Worm (Caenorhabditis elegans) whole organism, L4 larva: ENCODE data around the gene cey-1.

Source experiments
- D1046.2 ChIP-seq: fragments of 200-800 bp; sonication (Bioruptor generic); IDR thresholded peaks from 2 replicates; pipeline ENCODE4 v1.3.6; 2022; ENCODE audit warnings: missing genetic modification characterization, missing compliant biosample characterization
- F10B5.3 ChIP-seq: sonication (generic microtip); optimal IDR thresholded peaks from 2 replicates; lab custom pipeline; 2016; ENCODE audit warnings: mild to moderate bottlenecking, missing genetic modification characterization, missing compliant biosample characterization
- F37D6.2 ChIP-seq: sonication (generic microtip); optimal IDR thresholded peaks from 2 replicates; lab custom pipeline; 2016; ENCODE audit warnings: mild to moderate bottlenecking, missing genetic modification characterization, missing compliant biosample characterization
- T26A8.4 ChIP-seq: fragments of 200-800 bp; sonication (Bioruptor generic); IDR thresholded peaks from 2 replicates; pipeline ENCODE4 v1.3.6; 2022; ENCODE audit warnings: missing genetic modification characterization, missing compliant biosample characterization
- Y105C5A.15 ChIP-seq: fragments of 200-800 bp; sonication (Bioruptor generic); IDR thresholded peaks from 2 replicates; pipeline ENCODE4 v1.3.6; 2022; ENCODE audit warnings: missing genetic modification characterization, missing compliant biosample characterization
- Y5F2A.4 ChIP-seq: fragments of 200-800 bp; sonication (Bioruptor generic); optimal IDR thresholded peaks from 2 replicates; lab custom pipeline; 2018; ENCODE audit warnings: mild to moderate bottlenecking, missing genetic modification characterization, missing compliant biosample characterization
- Y75B8A.6 ChIP-seq: fragments of 200-800 bp; sonication (Bioruptor generic); IDR thresholded peaks from 2 replicates; pipeline ENCODE4 v1.3.6; 2022; ENCODE audit warnings: missing genetic modification reagents, missing genetic modification characterization, missing compliant biosample characterization
- aha-1 ChIP-seq: fragments of 150-350 bp; peaks from one replicate; lab custom pipeline; 2014; ENCODE audit warnings: missing biosample characterization, missing genetic modification characterization
- ama-1 ChIP-seq: fragments of 150-350 bp; optimal IDR thresholded peaks from 2 replicates; lab custom pipeline; 2014; ENCODE audit warnings: inconsistent platforms, mixed read lengths
- arid-1 ChIP-seq: fragments of 200-800 bp; sonication (Bioruptor generic); conservative IDR thresholded peaks from 2 replicates; pipeline ENCODE4 v1.3.6; 2022; ENCODE audit warnings: missing genetic modification reagents, missing genetic modification characterization, missing compliant biosample characterization
- attf-4 ChIP-seq: sonication (generic microtip); optimal IDR thresholded peaks from 3 replicates; lab custom pipeline; 2017; ENCODE audit warnings: missing biosample characterization, missing genetic modification characterization
- ceh-20 ChIP-seq: fragments of 200-800 bp; sonication (Bioruptor generic); IDR thresholded peaks from 2 replicates; pipeline ENCODE4 v1.3.6; 2022; ENCODE audit warnings: missing genetic modification reagents, missing genetic modification characterization, missing compliant biosample characterization
- ceh-28 ChIP-seq: fragments of 150-350 bp; optimal IDR thresholded peaks from 2 replicates; lab custom pipeline; 2014; ENCODE audit warnings: missing biosample characterization, missing genetic modification reagents, missing genetic modification characterization
- ceh-62 ChIP-seq: sonication (generic microtip); optimal IDR thresholded peaks from 2 replicates; lab custom pipeline; 2017; ENCODE audit warnings: missing biosample characterization, missing genetic modification characterization
- ces-1 ChIP-seq: fragments of 150-350 bp; sonication (generic microtip); optimal IDR thresholded peaks from 4 replicates; lab custom pipeline; 2014; ENCODE audit warnings: missing biosample characterization, missing genetic modification reagents, missing genetic modification characterization
- cey-2 ChIP-seq: sonication (generic microtip); optimal IDR thresholded peaks from 3 replicates; lab custom pipeline; 2017; ENCODE audit warnings: missing genetic modification characterization, mild to moderate bottlenecking, missing compliant biosample characterization, antibody characterized with exemption, borderline replicate concordance; ENCODE audit not compliant: insufficient read depth
- ctbp-1 ChIP-seq: fragments of 200-800 bp; sonication (Bioruptor generic); IDR thresholded peaks from 2 replicates; pipeline ENCODE4 v1.3.6; 2022; ENCODE audit warnings: missing genetic modification reagents, missing genetic modification characterization, missing compliant biosample characterization
- daf-12 ChIP-seq: fragments of 150-350 bp; optimal IDR thresholded peaks from 2 replicates; lab custom pipeline; 2014; ENCODE audit warnings: missing biosample characterization, missing genetic modification reagents, missing genetic modification characterization
- dmd-8 ChIP-seq: fragments of 200-800 bp; sonication (Bioruptor generic); IDR thresholded peaks from 2 replicates; pipeline ENCODE4 v1.3.6; 2022; ENCODE audit warnings: missing genetic modification characterization, missing compliant biosample characterization
- dpl-1 ChIP-seq: fragments of 150-350 bp; optimal IDR thresholded peaks from 2 replicates; lab custom pipeline; 2014; ENCODE audit warnings: missing biosample characterization, missing genetic modification reagents, missing genetic modification characterization
- dve-1 ChIP-seq: sonication (generic microtip); optimal IDR thresholded peaks from 2 replicates; lab custom pipeline; 2017; ENCODE audit warnings: antibody characterized with exemption, mild to moderate bottlenecking, missing genetic modification characterization, missing compliant biosample characterization; ENCODE audit not compliant: insufficient read depth
- egl-27 ChIP-seq: sonication (generic microtip); optimal IDR thresholded peaks from 3 replicates; lab custom pipeline; 2017; ENCODE audit warnings: missing biosample characterization, missing genetic modification reagents, missing genetic modification characterization
- egl-43 ChIP-seq: fragments of 200-800 bp; sonication (Bioruptor generic); IDR thresholded peaks from 2 replicates; pipeline ENCODE4 v1.3.6; 2022; ENCODE audit warnings: missing genetic modification reagents, missing genetic modification characterization, missing compliant biosample characterization
- hlh-11 ChIP-seq: fragments of 200-800 bp; sonication (Bioruptor generic); optimal IDR thresholded peaks from 2 replicates; lab custom pipeline; 2018; ENCODE audit warnings: mild to moderate bottlenecking, missing genetic modification characterization, missing compliant biosample characterization
- hmg-1.1 ChIP-seq: fragments of 200-800 bp; sonication (Bioruptor generic); IDR thresholded peaks from 2 replicates; pipeline ENCODE4 v1.3.6; 2022; ENCODE audit warnings: missing genetic modification reagents, missing genetic modification characterization, missing compliant biosample characterization
- lim-7 ChIP-seq: fragments of 200-800 bp; sonication (Bioruptor generic); IDR thresholded peaks from 2 replicates; pipeline ENCODE4 v1.3.6; 2022; ENCODE audit warnings: missing genetic modification characterization, missing compliant biosample characterization
- lin-1 ChIP-seq: fragments of 200-800 bp; sonication (Bioruptor generic); IDR thresholded peaks from 2 replicates; pipeline ENCODE4 v1.3.6; 2022; ENCODE audit warnings: missing genetic modification reagents, missing genetic modification characterization, missing compliant biosample characterization
- lin-29 ChIP-seq: fragments of 200-800 bp; sonication (Bioruptor generic); IDR thresholded peaks from 2 replicates; pipeline ENCODE4 v1.3.6; 2022; ENCODE audit warnings: missing genetic modification reagents, missing genetic modification characterization, missing compliant biosample characterization
- lin-38 ChIP-seq: fragments of 200-800 bp; sonication (Bioruptor generic); IDR thresholded peaks from 2 replicates; pipeline ENCODE4 v1.3.6; 2022; ENCODE audit warnings: missing genetic modification reagents, missing genetic modification characterization, missing compliant biosample characterization
- madf-5 ChIP-seq, 2 experiments: fragments of 200-800 bp; sonication (Bioruptor generic); IDR thresholded peaks; 2 replicates each; pipeline ENCODE4 v1.3.6; 2022; ENCODE audit warnings: missing compliant biosample characterization in 2 of 2, missing genetic modification characterization in 2 of 2
- mep-1 ChIP-seq: fragments of 150-350 bp; sonication (generic microtip); optimal IDR thresholded peaks from 3 replicates; lab custom pipeline; 2014; ENCODE audit warnings: missing biosample characterization, missing genetic modification characterization
- mes-2 ChIP-seq: sonication (generic microtip); optimal IDR thresholded peaks from 2 replicates; lab custom pipeline; 2016; ENCODE audit warnings: missing genotype, mild to moderate bottlenecking, missing genetic modification characterization, missing compliant biosample characterization; ENCODE audit not compliant: poor library complexity, severe bottlenecking
- mxl-2 ChIP-seq: fragments of 200-800 bp; sonication (Bioruptor generic); conservative IDR thresholded peaks from 2 replicates; pipeline ENCODE4 v1.3.6; 2022; ENCODE audit warnings: missing genetic modification reagents, missing genetic modification characterization, missing compliant biosample characterization
- nhr-237 ChIP-seq: sonication (generic microtip); optimal IDR thresholded peaks from 2 replicates; lab custom pipeline; 2017; ENCODE audit warnings: missing biosample characterization, missing genetic modification characterization
- nhr-28 ChIP-seq: fragments of 150-350 bp; optimal IDR thresholded peaks from 2 replicates; lab custom pipeline; 2014; ENCODE audit warnings: missing biosample characterization, missing genetic modification characterization
- nhr-48 ChIP-seq: sonication (generic microtip); optimal IDR thresholded peaks from 2 replicates; lab custom pipeline; 2016; ENCODE audit warnings: mild to moderate bottlenecking, missing genetic modification characterization, missing compliant biosample characterization
- pha-4 ChIP-seq, 2 experiments: fragments of 150-350 bp in 1 of 2; fragments of 200-800 bp in 1 of 2; sonication (Bioruptor generic) in 1 of 2; IDR thresholded peaks in 1 of 2; optimal IDR thresholded peaks in 1 of 2; 2 replicates each; pipeline versions ENCODE4 v1.3.6 to Lab custom; 2014 to 2022; ENCODE audit warnings: missing genetic modification characterization in 2 of 2, missing genetic modification reagents in 2 of 2, missing biosample characterization in 1 of 2, missing compliant biosample characterization in 1 of 2
- rbr-2 ChIP-seq: sonication (generic microtip); optimal IDR thresholded peaks from 2 replicates; lab custom pipeline; 2016; ENCODE audit warnings: missing genotype, missing genetic modification characterization, missing compliant biosample characterization
- sdz-12 ChIP-seq: fragments of 200-800 bp; sonication (Bioruptor generic); optimal IDR thresholded peaks from 2 replicates; lab custom pipeline; 2018; ENCODE audit warnings: mild to moderate bottlenecking, missing genetic modification characterization, missing compliant biosample characterization
- set-16 ChIP-seq: fragments of 200-800 bp; sonication (Bioruptor generic); IDR thresholded peaks from 2 replicates; pipeline ENCODE4 v1.3.6; 2022; ENCODE audit warnings: missing genetic modification reagents, missing genetic modification characterization, missing compliant biosample characterization
- snpc-1.2 ChIP-seq: fragments of 200-800 bp; sonication (Bioruptor generic); IDR thresholded peaks from 2 replicates; pipeline ENCODE4 v1.3.6; 2022; ENCODE audit warnings: missing genetic modification reagents, missing genetic modification characterization, missing compliant biosample characterization
- spr-1 ChIP-seq: sonication (generic microtip); optimal IDR thresholded peaks from 2 replicates; lab custom pipeline; 2016; ENCODE audit warnings: mild to moderate bottlenecking, missing genetic modification characterization, missing compliant biosample characterization
- tag-97 ChIP-seq: fragments of 200-800 bp; sonication (Bioruptor generic); IDR thresholded peaks from 2 replicates; pipeline ENCODE4 v1.3.6; 2022; ENCODE audit warnings: missing genetic modification characterization, missing compliant biosample characterization
- unc-130 ChIP-seq: sonication (generic microtip); optimal IDR thresholded peaks from 2 replicates; lab custom pipeline; 2016; ENCODE audit warnings: missing genetic modification reagents, missing genetic modification characterization, missing compliant biosample characterization
- vab-7 ChIP-seq: fragments of 200-800 bp; sonication (Bioruptor generic); IDR thresholded peaks from 2 replicates; pipeline ENCODE4 v1.3.6; 2022; ENCODE audit warnings: missing genetic modification reagents, missing genetic modification characterization, missing compliant biosample characterization
- zip-2 ChIP-seq: fragments of 150-350 bp; optimal IDR thresholded peaks from 2 replicates; lab custom pipeline; 2014; ENCODE audit warnings: missing biosample characterization, missing genetic modification characterization
- ztf-11 ChIP-seq: fragments of 150-350 bp; optimal IDR thresholded peaks from 2 replicates; lab custom pipeline; 2014; ENCODE audit warnings: missing biosample characterization, missing genetic modification characterization

cey-1 gene

DNA sequence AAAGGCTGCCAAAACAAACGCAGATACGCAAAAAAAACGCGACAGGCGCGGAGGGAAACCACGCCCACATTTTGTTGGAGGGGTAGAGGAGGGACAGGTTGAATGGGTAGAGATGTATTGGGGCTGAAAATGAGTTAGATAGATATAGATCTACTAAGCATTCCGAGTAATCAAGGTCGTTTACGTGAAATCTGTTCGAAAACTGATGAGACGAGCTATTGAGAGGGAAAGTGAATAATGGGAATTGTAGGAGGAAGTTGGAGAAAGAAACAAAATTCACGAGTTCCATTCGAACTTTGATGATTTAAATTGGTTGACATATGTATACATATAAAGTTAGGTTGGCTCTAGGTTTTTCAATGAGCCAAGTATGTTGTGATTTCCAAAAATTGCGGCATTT, 24.1 kb downstream of the cey-1 start:
- TF ChIP-seq dmd-8 (no peak), ceh-62 (tag; lab: Kevin White, UChicago) (no peak), dve-1 (no peak), ztf-11 (tag; lab: Kevin White, UChicago) (no peak), tag-97 (no peak), sdz-12 (GFP tag; lab: Kevin White, UChicago) (no peak), dpl-1 (GFP tag; lab: Kevin White, UChicago) (no peak), nhr-237 (tag; lab: Kevin White, UChicago) (no peak), nhr-48 (no peak)

DNA sequence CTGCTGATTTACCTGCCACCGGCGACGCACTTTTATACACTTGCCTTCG, 24.3 kb downstream of the cey-1 start, which contains the start of gene ram-2:
ram-2 (minus strand) TSS at position 47 of the 49 bp plus-strand sequence.
- TF ChIP-seq mes-2 (tag; lab: Kevin White, UChicago) (no peak), Y5F2A.4 (GFP tag; lab: Kevin White, UChicago) (no peak), attf-4 (no peak), snpc-1.2 (GFP tag; lab: Robert Waterston, UW) (no peak), rbr-2 (tag; lab: Kevin White, UChicago) (no peak), ces-1 (GFP tag; lab: Kevin White, UChicago) (no peak), Y105C5A.15 (GFP tag; lab: Robert Waterston, UW) (no peak), ceh-62 (tag; lab: Kevin White, UChicago) (no peak)

- TF ChIP-seq sdz-12 (GFP tag; lab: Kevin White, UChicago) (no peak), aha-1 (peak; percentile 95), ces-1 (GFP tag; lab: Kevin White, UChicago) (no peak), lin-29 (GFP tag; lab: Robert Waterston, UW) (0 out of 2 replicates have a peak, but pooled peaks have one; percentile 7), Y75B8A.6 (GFP tag; lab: Robert Waterston, UW) (no peak), rbr-2 (tag; lab: Kevin White, UChicago) (no peak), arid-1 (GFP tag; lab: Robert Waterston, UW) (no peak), ctbp-1 (no peak), ztf-11 (tag; lab: Kevin White, UChicago) (no peak), ama-1 (peak; percentile 9)
Measured at ce11 chrII:11016435-11016834, 24.6 kb downstream of the cey-1 start.

DNA sequence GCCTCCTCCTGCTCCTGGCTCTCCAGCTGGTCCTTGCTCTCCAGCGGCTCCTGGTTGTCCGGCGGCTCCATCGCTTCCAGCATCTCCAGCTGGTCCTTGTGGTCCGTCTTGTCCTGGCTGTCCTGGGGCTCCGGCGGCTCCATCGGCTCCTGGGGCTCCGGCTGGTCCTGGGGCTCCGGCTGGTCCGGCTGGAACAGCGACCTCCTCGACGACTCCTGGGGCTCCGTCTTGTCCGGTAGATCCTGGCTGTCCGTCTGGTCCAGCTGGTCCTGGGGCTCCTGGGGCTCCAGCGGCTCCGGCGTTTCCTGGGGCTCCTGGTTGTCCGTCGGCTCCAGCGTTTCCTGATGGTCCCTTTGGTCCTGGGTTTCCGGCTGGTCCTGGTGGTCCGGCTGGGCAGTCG, 25.3 kb downstream of the cey-1 start:
- TF ChIP-seq vab-7 (GFP tag; lab: Robert Waterston, UW): no peak
- no peak for TF ChIP-seq lin-1
- peak; percentile 57; the same call in 1 of the 2 replicates for TF ChIP-seq egl-43
- TF ChIP-seq zip-2 (tag; lab: Kevin White, UChicago): no peak
- TF ChIP-seq D1046.2 (GFP tag; lab: Robert Waterston, UW): no peak
- 0 out of 2 replicates have a peak, but pooled peaks have one; percentile 25 for TF ChIP-seq lim-7 (GFP tag; lab: Robert Waterston, UW)
- peak; percentile 59 for TF ChIP-seq spr-1 (tag; lab: Kevin White, UChicago)
- no peak for TF ChIP-seq ceh-62 (tag; lab: Kevin White, UChicago)
- TF ChIP-seq F10B5.3 (tag; lab: Kevin White, UChicago): peak; percentile 30
- no peak for TF ChIP-seq lin-38 (GFP tag; lab: Robert Waterston, UW)
- 0 out of 2 replicates have a peak, but pooled peaks have one; percentile 22 for TF ChIP-seq T26A8.4 (GFP tag; lab: Robert Waterston, UW)
- no peak for TF ChIP-seq ceh-28 (tag; lab: Kevin White, UChicago)
- TF ChIP-seq ceh-20 (GFP tag; lab: Robert Waterston, UW): no peak
- 0 out of 2 replicates have a peak, but pooled peaks have one; percentile 24 for TF ChIP-seq mxl-2 (GFP tag; lab: Robert Waterston, UW)
- 0 out of 2 replicates have a peak, but pooled peaks have one; percentile 12 for TF ChIP-seq ctbp-1
- TF ChIP-seq madf-5 (GFP tag; IDR thresholded peaks at IDR 0.05; lab: Robert Waterston, UW): peak in 1 of 2 experiments; percentile 96; a peak in 2 of 4 replicates
- peak; percentile 10 for TF ChIP-seq hlh-11 (tag; lab: Kevin White, UChicago)
- peak; percentile 99 for TF ChIP-seq set-16 (GFP tag; lab: Robert Waterston, UW)
- TF ChIP-seq mep-1 (tag; lab: Kevin White, UChicago): no peak
- peak; percentile 84; the same call in 1 of the 2 replicates for TF ChIP-seq pha-4 (GFP tag; IDR thresholded peaks at IDR 0.05; lab: Robert Waterston, UW)
- no peak for TF ChIP-seq pha-4 (tag; optimal IDR thresholded peaks at IDR 0.05; lab: Kevin White, UChicago)
- no peak for TF ChIP-seq nhr-28
- TF ChIP-seq cey-2 (tag; lab: Kevin White, UChicago): no peak
- TF ChIP-seq F37D6.2: no peak
- TF ChIP-seq daf-12 (tag; lab: Kevin White, UChicago): no peak
- no peak for TF ChIP-seq hmg-1.1 (GFP tag; lab: Robert Waterston, UW)
- TF ChIP-seq egl-27 (tag; lab: Kevin White, UChicago): no peak
- TF ChIP-seq dmd-8: no peak
- no peak for TF ChIP-seq unc-130 (GFP tag; lab: Kevin White, UChicago)
